Worm (Caenorhabditis elegans): Measurements from ENCODE around the gene nhr-97.

The nhr-97 gene

DNA sequence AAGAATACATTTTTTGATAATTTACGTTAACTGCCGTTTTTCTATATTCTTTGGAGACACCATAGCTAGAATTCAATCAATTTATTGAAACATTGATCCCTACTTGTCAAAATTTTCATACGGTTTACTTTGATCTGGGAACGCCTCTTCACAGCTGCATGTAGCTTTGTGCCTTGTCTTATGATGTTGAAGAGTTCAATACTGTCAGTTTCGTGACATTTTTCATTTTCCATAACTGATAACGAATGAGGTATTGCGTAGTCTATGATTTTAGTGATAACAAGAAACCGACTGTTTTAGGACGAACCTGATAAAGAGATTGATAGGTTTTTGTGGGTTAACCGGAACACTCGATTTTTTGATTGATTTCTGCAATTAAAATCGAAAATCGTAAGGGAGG lies 44.0 kb downstream of the nhr-97 start (continued):
- TF ChIP-seq nhr-77 (tag; optimal IDR thresholded peaks at IDR 0.05) = peak; percentile 92
- TF ChIP-seq zfp-3 (GFP tag; conservative IDR thresholded peaks at IDR 0.05) = 0 out of 2 replicates have a peak, but pooled peaks have one; percentile 33
- no peak for TF ChIP-seq ceh-32 (tag; optimal IDR thresholded peaks at IDR 0.05; ENCODE audit: poor library complexity)
- TF ChIP-seq hlh-30 (tag; optimal IDR thresholded peaks at IDR 0.05; ENCODE audit: insufficient read depth) = peak; percentile 59
- peak; percentile 41 for TF ChIP-seq gei-8 (GFP tag; optimal IDR thresholded peaks at IDR 0.05)
- peak; percentile 40 for TF ChIP-seq mep-1 (tag; optimal IDR thresholded peaks at IDR 0.05)
- peak; percentile 78 for TF ChIP-seq nhr-48 (tag; optimal IDR thresholded peaks at IDR 0.05)
- TF ChIP-seq Y48G9A.11 (GFP tag; IDR thresholded peaks at IDR 0.05) = no peak
- TF ChIP-seq hlh-11 (tag; optimal IDR thresholded peaks at IDR 0.05) = peak; percentile 96
- peak; percentile 36; the same call in 1 of the 2 replicates for TF ChIP-seq pha-4 (GFP tag; IDR thresholded peaks at IDR 0.05)
- TF ChIP-seq pha-4 (tag; optimal IDR thresholded peaks at IDR 0.05) = no peak
- TF ChIP-seq nhr-10 (tag; optimal IDR thresholded peaks at IDR 0.05) = peak; percentile 64
- peak; percentile 63 for TF ChIP-seq nhr-102 (tag; optimal IDR thresholded peaks at IDR 0.05)
- TF ChIP-seq mdl-1 (tag; optimal IDR thresholded peaks at IDR 0.05) = peak in 1 of 2 experiments; percentile 57
- peak; percentile 98 for TF ChIP-seq nhr-28 (tag; optimal IDR thresholded peaks at IDR 0.05)
- peak; percentile 97 for TF ChIP-seq tra-1 (GFP tag; IDR thresholded peaks at IDR 0.05)
- TF ChIP-seq nhr-41 (GFP tag; IDR thresholded peaks at IDR 0.05) = 0 out of 2 replicates have a peak, but pooled peaks have one; percentile 24
- no peak for TF ChIP-seq ama-1 (optimal IDR thresholded peaks at IDR 0.05)

DNA sequence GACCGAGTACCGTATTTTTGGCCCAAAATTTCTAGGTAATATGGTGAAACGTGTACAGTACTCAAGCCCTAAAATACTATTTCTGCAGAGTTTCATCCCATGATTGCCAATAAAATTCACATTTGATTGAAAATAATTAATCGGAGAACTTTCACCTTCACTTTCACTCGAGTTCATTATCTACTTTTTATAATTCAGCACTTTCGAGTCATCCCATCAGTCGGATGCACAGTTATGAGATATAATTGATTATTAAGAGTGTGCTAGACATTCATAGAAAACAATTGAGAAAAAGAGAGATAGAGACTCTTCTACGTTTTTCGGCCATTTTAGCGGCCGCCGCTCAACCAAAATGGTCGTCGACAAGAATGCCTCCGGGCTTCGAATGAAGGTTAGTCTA lies 45.3 kb downstream of the nhr-97 start, which contains the start of gene fat-3:
Gene fat-3 (plus strand): TSS at position 313 of the 400 bp plus-strand sequence.
- TF ChIP-seq unc-130 (GFP tag; optimal IDR thresholded peaks at IDR 0.05) (no peak), ceh-20 (GFP tag; IDR thresholded peaks at IDR 0.05) (no peak), nhr-48 (tag; optimal IDR thresholded peaks at IDR 0.05) (peak; percentile 4), nhr-28 (tag; optimal IDR thresholded peaks at IDR 0.05) (peak; percentile 61), mes-2 (tag; optimal IDR thresholded peaks at IDR 0.05; ENCODE audit: poor library complexity, severe bottlenecking) (peak; percentile 17), dmd-6 (GFP tag; IDR thresholded peaks at IDR 0.05) (peak; percentile 62), lim-7 (GFP tag; IDR thresholded peaks at IDR 0.05) (no peak), php-3 (GFP tag; IDR thresholded peaks at IDR 0.05) (peak; percentile 82), snpc-1.2 (GFP tag; IDR thresholded peaks at IDR 0.05) (no peak), mep-1 (tag; optimal IDR thresholded peaks at IDR 0.05) (peak; percentile 41), hlh-30 (tag; optimal IDR thresholded peaks at IDR 0.05; ENCODE audit: insufficient read depth) (peak; percentile 49), hlh-11 (tag; optimal IDR thresholded peaks at IDR 0.05) (peak; percentile 60), F49E8.2 (tag; optimal IDR thresholded peaks at IDR 0.05; ENCODE audit: borderline replicate concordance) (no peak), tag-97 (GFP tag; IDR thresholded peaks at IDR 0.05) (no peak), F26F4.8 (GFP tag; conservative IDR thresholded peaks at IDR 0.05) (no peak), ZK546.5 (tag; optimal IDR thresholded peaks at IDR 0.05) (no peak), pqm-1 (tag; optimal IDR thresholded peaks at IDR 0.05) (peak; percentile 31), skn-1 (tag; optimal IDR thresholded peaks at IDR 0.05) (no peak), saeg-2 (GFP tag; IDR thresholded peaks at IDR 0.05) (no peak), dmd-8 (GFP tag; IDR thresholded peaks at IDR 0.05) (no peak), nhr-76 (tag; optimal IDR thresholded peaks at IDR 0.05) (no peak), lin-13 (GFP tag; optimal IDR thresholded peaks at IDR 0.05) (no peak), lin-38 (GFP tag; IDR thresholded peaks at IDR 0.05) (no peak), daf-19 (GFP tag; conservative IDR thresholded peaks at IDR 0.05) (no peak), dve-1 (tag; optimal IDR thresholded peaks at IDR 0.05; ENCODE audit: insufficient read depth) (peak; percentile 79), tra-1 (GFP tag; IDR thresholded peaks at IDR 0.05) (0 out of 2 replicates have a peak, but pooled peaks have one; percentile 12), lir-3 (tag; optimal IDR thresholded peaks at IDR 0.05) (no peak), rbr-2 (tag; optimal IDR thresholded peaks at IDR 0.05) (no peak), daf-16 (GFP tag; optimal IDR thresholded peaks at IDR 0.05) (no peak), daf-16 (tag; optimal IDR thresholded peaks at IDR 0.05) (peak; percentile 68), F10B5.3 (tag; optimal IDR thresholded peaks at IDR 0.05) (no peak), ceh-32 (tag; optimal IDR thresholded peaks at IDR 0.05; ENCODE audit: poor library complexity) (no peak), lsy-2 (tag; optimal IDR thresholded peaks at IDR 0.05) (peak in 1 of 2 experiments; percentile 36), nhr-77 (tag; optimal IDR thresholded peaks at IDR 0.05) (no peak), unc-39 (tag; optimal IDR thresholded peaks at IDR 0.05) (no peak), mdt-29 (GFP tag; IDR thresholded peaks at IDR 0.05) (0 out of 2 replicates have a peak, but pooled peaks have one; percentile 10)
